Worm (Caenorhabditis elegans) whole organism, L1 larva: ENCODE measurements around the gene pmk-1.
A peak's percentile ranks its signal among the peaks of the same experiment; 100 is the strongest.

Experiments
- C04F5.9 ChIP-seq: sonication (generic microtip); optimal IDR thresholded peaks from 2 replicates; lab custom pipeline; 2016; ENCODE audit warnings: missing genetic modification characterization, missing compliant biosample characterization
- C34B4.2 ChIP-seq: sonication (generic microtip); optimal IDR thresholded peaks from 2 replicates; lab custom pipeline; 2017; ENCODE audit warnings: mild to moderate bottlenecking, missing genetic modification characterization, missing compliant biosample characterization
- aha-1 ChIP-seq: fragments of 150-350 bp; optimal IDR thresholded peaks from 2 replicates; lab custom pipeline; 2014; ENCODE audit warnings: missing biosample characterization, missing genetic modification characterization
- ama-1 ChIP-seq: fragments of 150-350 bp; optimal IDR thresholded peaks from 2 replicates; lab custom pipeline; 2014
- efl-1 ChIP-seq, 4 experiments: fragments of 150-350 bp; optimal IDR thresholded peaks in 3 of 4; peaks in 1 of 4; 1 replicate in 1 of 4; 2 replicates in 3 of 4; lab custom pipeline; 2014; ENCODE audit warnings: missing biosample characterization in 2 of 4, missing genetic modification characterization in 2 of 4, missing genetic modification reagents in 2 of 4
- egl-27 ChIP-seq, 2 experiments: fragments of 150-350 bp in 1 of 2; sonication (generic microtip); optimal IDR thresholded peaks; 3 replicates each; lab custom pipeline; 2017 to 2018; ENCODE audit warnings: missing biosample characterization in 2 of 2, missing genetic modification characterization in 2 of 2, missing genetic modification reagents in 2 of 2
- elt-2 ChIP-seq: sonication (generic microtip); optimal IDR thresholded peaks from 2 replicates; lab custom pipeline; 2016; ENCODE audit warnings: missing genetic modification characterization, mild to moderate bottlenecking, inconsistent platforms, missing compliant biosample characterization, missing genetic modification reagents
- fkh-10 ChIP-seq: sonication (generic microtip); optimal IDR thresholded peaks from 2 replicates; lab custom pipeline; 2017; ENCODE audit warnings: missing biosample characterization, missing genetic modification reagents, missing genetic modification characterization
- lin-15B ChIP-seq: fragments of 150-350 bp; sonication (generic microtip); optimal IDR thresholded peaks from 3 replicates; lab custom pipeline; 2014; ENCODE audit warnings: missing biosample characterization, missing genetic modification characterization
- mdl-1 ChIP-seq, 2 experiments: fragments of 150-350 bp; optimal IDR thresholded peaks; 2 replicates each; lab custom pipeline; 2014 to 2017; ENCODE audit warnings: missing biosample characterization in 2 of 2, missing genetic modification characterization in 2 of 2, inconsistent platforms in 1 of 2
- nhr-28 ChIP-seq: fragments of 150-350 bp; optimal IDR thresholded peaks from 2 replicates; lab custom pipeline; 2014; ENCODE audit warnings: missing biosample characterization, missing genetic modification characterization
- nhr-47 ChIP-seq: sonication (generic microtip); optimal IDR thresholded peaks from 2 replicates; lab custom pipeline; 2016; ENCODE audit warnings: mild to moderate bottlenecking, missing genetic modification characterization, moderate library complexity, missing compliant biosample characterization
- nhr-90 ChIP-seq: sonication (generic microtip); optimal IDR thresholded peaks from 2 replicates; lab custom pipeline; 2016; ENCODE audit warnings: mild to moderate bottlenecking, missing genetic modification characterization, missing compliant biosample characterization; ENCODE audit not compliant: poor library complexity
- pqm-1 ChIP-seq: sonication (generic microtip); optimal IDR thresholded peaks from 3 replicates; lab custom pipeline; 2017; ENCODE audit warnings: missing biosample characterization, missing genetic modification characterization

DNA sequence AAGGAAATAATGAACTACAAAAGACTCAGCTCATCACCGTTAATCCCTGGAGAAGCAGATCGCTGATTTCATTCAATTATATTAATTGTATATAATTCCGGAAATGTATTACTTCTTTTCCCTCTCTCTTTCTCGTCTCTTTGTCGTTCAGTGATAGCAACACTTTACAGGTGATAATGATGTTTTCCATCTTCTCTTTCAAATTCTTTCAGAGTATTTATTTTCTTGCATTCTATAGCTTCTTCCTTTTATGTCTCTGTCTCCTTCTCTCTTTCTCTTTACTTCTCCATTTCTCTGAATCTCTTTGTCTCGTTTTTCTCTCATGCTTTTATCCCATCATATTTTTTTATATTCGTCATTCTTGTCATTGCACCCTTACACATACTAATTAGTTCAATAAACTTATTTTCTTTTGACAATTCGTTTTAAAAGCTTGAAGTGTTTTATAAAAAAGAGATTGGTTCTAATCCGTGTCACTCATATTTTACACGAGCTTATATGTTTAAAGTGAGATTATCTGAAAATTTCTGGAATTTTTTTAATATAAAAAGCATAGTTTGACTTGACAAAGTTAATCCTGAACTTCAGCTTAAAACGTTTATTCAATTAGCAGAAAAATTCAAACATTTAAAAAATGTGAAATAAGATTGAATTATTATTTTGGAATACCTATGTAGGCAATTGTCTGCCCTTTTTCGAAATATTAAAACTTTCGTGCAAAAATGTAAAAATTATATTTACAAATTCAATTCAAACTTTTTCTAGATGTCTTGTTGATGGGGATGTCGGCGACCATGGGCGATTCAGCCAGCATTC is 5.7 kb upstream of the pmk-1 start, which contains the start of gene pmk-2:
- peak; percentile 52 for TF ChIP-seq nhr-47 (tag; lab: Kevin White, UChicago)
- TF ChIP-seq fkh-10: no peak
- TF ChIP-seq lin-15B (tag; lab: Kevin White, UChicago): no peak
- TF ChIP-seq egl-27 (tag; optimal IDR thresholded peaks at IDR 0.05; lab: Kevin White, UChicago): no peak
- peak; percentile 21 to 24 for TF ChIP-seq efl-1 (optimal IDR thresholded peaks at IDR 0.05; lab: Kevin White, UChicago)
- no peak for TF ChIP-seq efl-1 (GFP tag; optimal IDR thresholded peaks at IDR 0.05 in 1 of 2; lab: Kevin White, UChicago)
- TF ChIP-seq elt-2: no peak
- TF ChIP-seq nhr-90: no peak
- no peak for TF ChIP-seq mdl-1 (tag; optimal IDR thresholded peaks at IDR 0.05; lab: Kevin White, UChicago)
- TF ChIP-seq C04F5.9 (tag; lab: Kevin White, UChicago): no peak
- no peak for TF ChIP-seq pqm-1 (tag; lab: Kevin White, UChicago)
- no peak for TF ChIP-seq nhr-28
- no peak for TF ChIP-seq ama-1 (lab: Kevin White, UChicago)
- no peak for TF ChIP-seq C34B4.2 (tag; lab: Kevin White, UChicago)
- no peak for TF ChIP-seq aha-1 (tag; lab: Kevin White, UChicago)
